Fruit fly (Drosophila melanogaster): ENCODE data around the gene CG6180.

Gene CG6180

DNA sequence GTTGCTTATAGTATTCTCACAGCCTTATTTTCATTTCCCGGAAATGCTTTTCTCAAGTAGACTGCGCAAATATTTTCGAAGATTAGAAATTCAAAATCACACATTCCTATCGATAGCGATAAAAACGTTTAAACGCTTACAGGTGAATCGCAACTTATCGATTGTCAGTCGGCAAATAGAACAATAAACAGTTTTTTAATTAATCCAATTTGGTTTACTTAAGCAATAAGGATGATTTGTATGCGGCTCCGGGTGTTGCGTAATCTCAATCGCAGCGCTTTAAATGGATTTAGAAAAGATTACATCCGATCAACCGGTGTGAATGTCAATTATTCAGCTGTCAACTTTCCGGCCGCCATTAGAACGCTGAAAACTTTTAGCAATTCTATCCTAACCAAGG, at the start of gene CG6180, which contains the start of gene CG15484:
Gene CG6180 (plus strand): TSS at position 122 of the 400 bp plus-strand sequence.
Gene CG15484 (minus strand): TSS at position 172 of the 400 bp plus-strand sequence.
- TF ChIP-seq CG12605 (GFP tag; IDR thresholded peaks at IDR 0.05) (no peak), Pif1A (GFP tag; optimal IDR thresholded peaks at IDR 0.05) (no peak), CG8159 (tag; optimal IDR thresholded peaks at IDR 0.05) (no peak), CG34367 (tag; optimal IDR thresholded peaks at IDR 0.05) (no peak), CG14655 (GFP tag; optimal IDR thresholded peaks at IDR 0.05) (no peak), Pif1B (GFP tag; optimal IDR thresholded peaks at IDR 0.05) (no peak), fd96Ca (GFP tag; IDR thresholded peaks at IDR 0.05) (no peak), CG8301 (tag; optimal IDR thresholded peaks at IDR 0.05) (no peak), CG32121 (GFP tag; IDR thresholded peaks at IDR 0.05) (no peak), Snoo (tag; optimal IDR thresholded peaks at IDR 0.05) (no peak), CG17806 (tag; optimal IDR thresholded peaks at IDR 0.05) (no peak), CG4496 (GFP tag; IDR thresholded peaks at IDR 0.05) (no peak), Ets98B (GFP tag; IDR thresholded peaks at IDR 0.05) (no peak)

DNA sequence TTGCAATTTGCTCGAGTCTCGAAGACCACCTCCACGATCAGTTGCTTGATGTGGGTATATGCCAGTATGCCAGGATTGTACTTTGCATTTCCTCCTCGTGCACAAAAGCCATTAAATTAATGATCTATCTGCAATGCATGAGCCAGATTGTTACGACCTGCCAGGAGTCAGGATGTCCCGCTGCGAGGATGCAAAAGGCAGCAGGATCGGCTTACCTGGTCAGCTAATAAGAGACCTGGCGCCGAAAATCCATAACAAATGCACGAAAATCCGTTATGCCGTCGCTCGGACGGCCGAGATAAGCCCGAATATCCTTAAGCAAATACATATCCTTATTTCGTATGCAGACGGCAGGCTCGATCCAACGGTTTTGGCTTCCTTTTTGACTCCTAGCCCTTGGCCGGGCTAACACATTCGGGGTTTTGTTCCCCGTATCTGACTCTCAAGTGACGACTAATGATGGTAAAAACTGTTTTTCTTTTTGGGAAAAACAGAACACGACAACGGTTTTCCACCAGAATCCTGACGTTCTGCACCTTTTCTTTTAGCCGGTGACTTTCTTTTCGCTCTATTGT, 41.4 kb upstream of the CG6180 start:
- TF ChIP-seq Pif1B (GFP tag; optimal IDR thresholded peaks at IDR 0.05), result no peak
- no peak for TF ChIP-seq CG12605 (GFP tag; IDR thresholded peaks at IDR 0.05)
- no peak for TF ChIP-seq Ets98B (GFP tag; IDR thresholded peaks at IDR 0.05)
- TF ChIP-seq rn (GFP tag; IDR thresholded peaks at IDR 0.05), result no peak
- no peak for TF ChIP-seq Snoo (tag; optimal IDR thresholded peaks at IDR 0.05)

DNA sequence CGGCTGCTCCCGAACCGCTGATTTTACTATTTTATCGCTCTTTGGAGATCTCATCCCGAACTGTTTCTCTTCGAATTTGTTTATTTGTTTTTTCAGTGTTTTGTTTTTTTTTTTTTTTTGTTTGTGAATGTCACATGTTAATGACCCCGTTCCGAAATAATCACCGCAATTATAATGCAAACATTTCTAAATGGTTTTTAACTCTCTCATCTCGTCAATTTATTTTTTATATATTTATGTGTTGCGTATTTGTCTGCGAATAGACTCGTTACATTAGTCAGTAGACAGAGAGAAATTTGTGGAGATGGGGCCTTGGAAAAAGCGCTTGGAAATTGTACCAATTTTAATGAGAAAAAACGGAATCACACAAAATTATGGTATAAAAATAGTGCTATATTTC, 37.8 kb upstream of the CG6180 start, which contains the start of gene Nepl7:
Gene Nepl7 (minus strand): TSS at position 101 of the 400 bp plus-strand sequence.
- TF ChIP-seq Pif1A (GFP tag; optimal IDR thresholded peaks at IDR 0.05), result no peak
- TF ChIP-seq CG15710 (tag; optimal IDR thresholded peaks at IDR 0.05), result no peak
- TF ChIP-seq CG8159 (tag; optimal IDR thresholded peaks at IDR 0.05), result no peak

DNA sequence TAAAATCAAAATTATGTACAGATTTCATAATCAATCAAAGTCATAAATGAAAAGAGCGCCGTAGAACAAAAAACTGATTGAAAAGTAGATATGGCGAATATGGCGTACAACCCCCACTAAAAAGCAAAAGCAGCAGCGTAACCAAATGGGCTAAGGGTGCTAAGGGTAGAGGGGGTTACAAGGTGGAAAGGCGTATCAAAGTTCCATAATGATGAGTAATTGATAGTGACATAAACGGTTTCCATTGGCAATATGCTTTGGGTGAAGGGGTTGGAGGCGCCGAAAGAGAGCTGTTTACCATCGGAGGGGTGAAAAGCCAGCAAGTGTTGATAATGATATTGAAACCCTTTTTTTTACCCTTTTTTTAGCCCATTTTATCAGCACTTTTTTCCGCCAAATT, 35.2 kb upstream of the CG6180 start:
- no peak for TF ChIP-seq EcR (GFP tag; optimal IDR thresholded peaks at IDR 0.05)
- TF ChIP-seq Pif1A (GFP tag; optimal IDR thresholded peaks at IDR 0.05), result no peak
- no peak for TF ChIP-seq D1 (tag; optimal IDR thresholded peaks at IDR 0.05)
- TF ChIP-seq CG10348 (GFP tag; IDR thresholded peaks at IDR 0.05), result no peak
- TF ChIP-seq CG4496 (GFP tag; IDR thresholded peaks at IDR 0.05), result no peak
- no peak for TF ChIP-seq CG9948 (tag; optimal IDR thresholded peaks at IDR 0.05)
- no peak for TF ChIP-seq CG15710 (tag; optimal IDR thresholded peaks at IDR 0.05)
- TF ChIP-seq CG34367 (tag; optimal IDR thresholded peaks at IDR 0.05), result no peak
- TF ChIP-seq CG12605 (GFP tag; IDR thresholded peaks at IDR 0.05), result no peak
- TF ChIP-seq CG13204 (GFP tag; optimal IDR thresholded peaks at IDR 0.05), result no peak
- TF ChIP-seq fd96Ca (GFP tag; IDR thresholded peaks at IDR 0.05), result no peak
- no peak for TF ChIP-seq CG32121 (GFP tag; IDR thresholded peaks at IDR 0.05)
- TF ChIP-seq rn (GFP tag; IDR thresholded peaks at IDR 0.05), result no peak
- no peak for TF ChIP-seq Pif1B (GFP tag; optimal IDR thresholded peaks at IDR 0.05)
- TF ChIP-seq CG17806 (tag; optimal IDR thresholded peaks at IDR 0.05), result no peak
- TF ChIP-seq gl (tag; optimal IDR thresholded peaks at IDR 0.05), result no peak
- TF ChIP-seq Ets98B (GFP tag; IDR thresholded peaks at IDR 0.05), result no peak
- TF ChIP-seq CG8301 (tag; optimal IDR thresholded peaks at IDR 0.05), result no peak
- TF ChIP-seq CG14655 (GFP tag; optimal IDR thresholded peaks at IDR 0.05), result no peak
- TF ChIP-seq CG8159 (tag; optimal IDR thresholded peaks at IDR 0.05), result no peak

DNA sequence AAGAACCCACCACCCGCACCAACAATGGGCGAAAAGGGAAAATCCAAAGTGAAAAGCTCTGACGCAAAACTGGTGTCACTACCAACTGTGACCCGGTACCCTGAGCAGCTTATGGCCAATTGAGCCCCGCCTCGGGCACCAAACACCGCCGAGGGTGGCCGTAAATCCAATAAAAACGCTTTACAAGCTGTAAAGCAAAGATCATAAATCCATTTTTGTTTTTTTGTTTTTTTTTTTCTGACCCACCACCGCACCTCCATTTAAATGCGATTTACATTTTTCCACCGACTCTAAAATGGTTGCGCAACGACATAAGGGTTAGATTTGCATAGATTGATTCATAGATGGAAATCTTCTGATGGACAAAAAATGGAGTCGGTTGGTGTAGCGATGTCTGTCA, 33.1 kb upstream of the CG6180 start:
- TF ChIP-seq CG13204 (GFP tag; optimal IDR thresholded peaks at IDR 0.05) (no peak), EcR (GFP tag; optimal IDR thresholded peaks at IDR 0.05) (no peak), Snoo (tag; optimal IDR thresholded peaks at IDR 0.05) (no peak), CG15710 (tag; optimal IDR thresholded peaks at IDR 0.05) (no peak), Pif1B (GFP tag; optimal IDR thresholded peaks at IDR 0.05) (no peak), CG34367 (tag; optimal IDR thresholded peaks at IDR 0.05) (no peak), CG17806 (tag; optimal IDR thresholded peaks at IDR 0.05) (no peak), Pif1A (GFP tag; optimal IDR thresholded peaks at IDR 0.05) (no peak), CG8159 (tag; optimal IDR thresholded peaks at IDR 0.05) (no peak), D1 (tag; optimal IDR thresholded peaks at IDR 0.05) (no peak), CG14655 (GFP tag; optimal IDR thresholded peaks at IDR 0.05) (no peak)

DNA sequence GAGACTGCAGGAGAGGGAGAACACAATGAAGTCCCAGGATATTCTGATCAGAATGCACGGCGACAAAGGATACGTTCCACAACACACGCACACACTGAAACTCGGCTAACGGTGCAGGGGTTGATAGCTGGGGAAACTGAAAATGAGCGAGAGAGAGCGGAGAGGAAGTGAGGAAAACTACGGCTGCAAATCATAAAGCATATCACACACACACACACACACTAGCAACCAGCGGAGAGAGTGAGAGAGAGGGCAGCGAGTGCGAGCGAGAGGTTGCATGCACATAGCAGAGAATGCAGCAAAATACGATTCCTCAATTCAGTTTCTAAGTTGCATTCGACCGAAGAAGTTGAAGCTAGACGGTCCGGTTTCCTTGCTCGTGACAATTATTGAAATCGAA, 29.2 kb upstream of the CG6180 start:
- TF ChIP-seq CG10348 (GFP tag; IDR thresholded peaks at IDR 0.05) (no peak), Ets98B (GFP tag; IDR thresholded peaks at IDR 0.05) (no peak), EcR (GFP tag; optimal IDR thresholded peaks at IDR 0.05) (no peak), fd96Ca (GFP tag; IDR thresholded peaks at IDR 0.05) (no peak), CG17806 (tag; optimal IDR thresholded peaks at IDR 0.05) (no peak), CG8301 (tag; optimal IDR thresholded peaks at IDR 0.05) (no peak), CG13204 (GFP tag; optimal IDR thresholded peaks at IDR 0.05) (no peak), CG32121 (GFP tag; IDR thresholded peaks at IDR 0.05) (no peak), gl (tag; optimal IDR thresholded peaks at IDR 0.05) (no peak), CG15710 (tag; optimal IDR thresholded peaks at IDR 0.05) (no peak), Pif1B (GFP tag; optimal IDR thresholded peaks at IDR 0.05) (no peak), Snoo (tag; optimal IDR thresholded peaks at IDR 0.05) (no peak), CG14655 (GFP tag; optimal IDR thresholded peaks at IDR 0.05) (no peak), CG8159 (tag; optimal IDR thresholded peaks at IDR 0.05) (no peak), Pif1A (GFP tag; optimal IDR thresholded peaks at IDR 0.05) (no peak)

DNA sequence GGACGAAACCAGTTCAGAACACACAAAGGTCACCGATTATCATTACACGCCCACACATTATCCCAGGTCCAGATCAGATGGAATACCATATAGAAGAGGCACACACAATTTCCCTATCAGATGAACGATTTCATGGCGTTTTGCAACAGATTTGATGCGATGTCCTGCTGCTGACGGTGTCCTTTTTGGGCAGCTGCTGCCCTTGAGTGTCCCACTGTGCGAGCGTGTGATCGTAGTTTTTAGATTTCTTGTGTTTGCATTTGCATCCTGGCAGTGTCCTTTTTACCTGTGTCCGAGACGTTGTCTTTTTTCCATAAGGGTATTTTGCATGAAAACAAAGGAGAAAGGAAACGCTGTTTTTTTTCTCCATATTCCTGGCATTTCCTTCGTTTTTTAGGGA, 28.2 kb upstream of the CG6180 start:
- TF ChIP-seq CG15710 (tag; optimal IDR thresholded peaks at IDR 0.05) (no peak), Pif1B (GFP tag; optimal IDR thresholded peaks at IDR 0.05) (no peak), CG17806 (tag; optimal IDR thresholded peaks at IDR 0.05) (no peak), EcR (GFP tag; optimal IDR thresholded peaks at IDR 0.05) (no peak), CG4496 (GFP tag; IDR thresholded peaks at IDR 0.05) (no peak), Snoo (tag; optimal IDR thresholded peaks at IDR 0.05) (no peak), CG8301 (tag; optimal IDR thresholded peaks at IDR 0.05) (no peak), fd96Ca (GFP tag; IDR thresholded peaks at IDR 0.05) (no peak), CG12605 (GFP tag; IDR thresholded peaks at IDR 0.05) (no peak), CG34367 (tag; optimal IDR thresholded peaks at IDR 0.05) (no peak), D1 (tag; optimal IDR thresholded peaks at IDR 0.05) (no peak), CG8159 (tag; optimal IDR thresholded peaks at IDR 0.05) (no peak), CG14655 (GFP tag; optimal IDR thresholded peaks at IDR 0.05) (no peak), gl (tag; optimal IDR thresholded peaks at IDR 0.05) (no peak), Ets98B (GFP tag; IDR thresholded peaks at IDR 0.05) (no peak), rn (GFP tag; IDR thresholded peaks at IDR 0.05) (no peak)

Measured in whole organism, pupa.